Fruit fly (Drosophila melanogaster): ENCODE results near the gene CG5885.

Gene CG5885

dm6 chr2L:9915011-9915850 lies 2.9 kb downstream of the CG5885 start, which contains the start of gene yip2 (continued):
- TF ChIP-seq wek (GFP tag; optimal IDR thresholded peaks at IDR 0.05) = peak; percentile 54
- TF ChIP-seq CG13424 (tag; optimal IDR thresholded peaks at IDR 0.05) = peak; percentile 73
- peak; percentile 17 for TF ChIP-seq Mad (GFP tag; optimal IDR thresholded peaks at IDR 0.05)
- peak; percentile 58 for TF ChIP-seq NfI (GFP tag; optimal IDR thresholded peaks at IDR 0.05)
- no peak for TF ChIP-seq esg (GFP tag; conservative IDR thresholded peaks at IDR 0.05)
- TF ChIP-seq CG13894 (tag; optimal IDR thresholded peaks at IDR 0.05) = peak; percentile 65
- no peak for TF ChIP-seq trh (GFP tag; optimal IDR thresholded peaks at IDR 0.05)
- no peak for TF ChIP-seq CG7271 (tag; optimal IDR thresholded peaks at IDR 0.05)
- 0 out of 3 replicates have a peak, but pooled peaks have one; percentile 11 for TF ChIP-seq Aef1 (GFP tag; IDR thresholded peaks at IDR 0.05)
- no peak for TF ChIP-seq stwl (tag; optimal IDR thresholded peaks at IDR 0.05)
- TF ChIP-seq h (optimal IDR thresholded peaks at IDR 0.05) = no peak
- TF ChIP-seq Sin3A (optimal IDR thresholded peaks at IDR 0.05) = no peak
- peak; percentile 78 for TF ChIP-seq grn (GFP tag; optimal IDR thresholded peaks at IDR 0.05)
- TF ChIP-seq CG17829 (tag; optimal IDR thresholded peaks at IDR 0.05) = peak; percentile 23
- TF ChIP-seq Ets97D (GFP tag; optimal IDR thresholded peaks at IDR 0.05) = peak; percentile 15
- TF ChIP-seq CG2116 (GFP tag; optimal IDR thresholded peaks at IDR 0.05) = peak; percentile 21
- peak; percentile 52 for TF ChIP-seq ap (GFP tag; IDR thresholded peaks at IDR 0.05)
- peak; percentile 17; the same call in 1 of the 2 replicates for TF ChIP-seq E2f1 (GFP tag; IDR thresholded peaks at IDR 0.05)
- TF ChIP-seq aop (GFP tag; IDR thresholded peaks at IDR 0.05) = no peak
- TF ChIP-seq jumu (GFP tag; optimal IDR thresholded peaks at IDR 0.05) = peak; percentile 56
- peak; percentile 74 for TF ChIP-seq nau (GFP tag; optimal IDR thresholded peaks at IDR 0.05)
- TF ChIP-seq CG2129 (GFP tag; IDR thresholded peaks at IDR 0.05; ENCODE audit: partially characterized antibody) = no peak
- TF ChIP-seq ci (GFP tag; IDR thresholded peaks at IDR 0.05) = peak; percentile 93
- no peak for TF ChIP-seq CG3065 (GFP tag; optimal IDR thresholded peaks at IDR 0.05)
- TF ChIP-seq Meics (GFP tag; optimal IDR thresholded peaks at IDR 0.05) = peak; percentile 70
- peak; percentile 75 for TF ChIP-seq lbe (GFP tag; optimal IDR thresholded peaks at IDR 0.05)
- TF ChIP-seq Pdp1 (GFP tag; optimal IDR thresholded peaks at IDR 0.05) = peak; percentile 45 to 47
- peak; percentile 64; the same call in 1 of the 3 replicates for TF ChIP-seq gce (GFP tag; IDR thresholded peaks at IDR 0.05)
- TF ChIP-seq Spps (tag; optimal IDR thresholded peaks at IDR 0.05) = no peak
- TF ChIP-seq CG1602 (GFP tag; optimal IDR thresholded peaks at IDR 0.05) = no peak
- no peak for TF ChIP-seq hth (optimal IDR thresholded peaks at IDR 0.05)
- peak; percentile 49 for TF ChIP-seq Deaf1 (tag; optimal IDR thresholded peaks at IDR 0.05)
- TF ChIP-seq lmd (GFP tag; IDR thresholded peaks at IDR 0.05) = peak; percentile 40; the same call in 1 of the 2 replicates
- TF ChIP-seq CG13287 (GFP tag; IDR thresholded peaks at IDR 0.05; ENCODE audit: partially characterized antibody) = peak; percentile 66
- peak; percentile 50 for TF ChIP-seq CG2712 (tag; optimal IDR thresholded peaks at IDR 0.05)
- TF ChIP-seq Dll (GFP tag; IDR thresholded peaks at IDR 0.05; ENCODE audit: partially characterized antibody) = 0 out of 4 replicates have a peak, but pooled peaks have one; percentile 33
- peak; percentile 54 for TF ChIP-seq CG4328 (GFP tag; optimal IDR thresholded peaks at IDR 0.05)
- no peak for TF ChIP-seq Fer2 (tag; optimal IDR thresholded peaks at IDR 0.05)
- no peak for TF ChIP-seq gcm2 (GFP tag; optimal IDR thresholded peaks at IDR 0.05)
- TF ChIP-seq lov (optimal IDR thresholded peaks at IDR 0.05) = no peak
- TF ChIP-seq lov (GFP tag; IDR thresholded peaks at IDR 0.05) = no peak
- TF ChIP-seq fd96Cb (tag; optimal IDR thresholded peaks at IDR 0.05) = peak; percentile 1
- TF ChIP-seq hb (GFP tag; IDR thresholded peaks at IDR 0.05; ENCODE audit: partially characterized antibody) = no peak
- no peak for TF ChIP-seq psq (GFP tag; optimal IDR thresholded peaks at IDR 0.05)
- peak; percentile 41 for TF ChIP-seq CG18011 (GFP tag; optimal IDR thresholded peaks at IDR 0.05)
- peak; percentile 53 for TF ChIP-seq CG7786 (GFP tag; optimal IDR thresholded peaks at IDR 0.05)
- TF ChIP-seq Ada2b (GFP tag; IDR thresholded peaks at IDR 0.05) = peak; percentile 69
- TF ChIP-seq ase (GFP tag; IDR thresholded peaks at IDR 0.05) = peak; percentile 49; the same call in 1 of the 3 replicates
- TF ChIP-seq CG8924 (tag; optimal IDR thresholded peaks at IDR 0.05) = peak; percentile 66
